Fruit fly (Drosophila melanogaster): ENCODE measurements around the gene Cad96Ca.

DNA sequence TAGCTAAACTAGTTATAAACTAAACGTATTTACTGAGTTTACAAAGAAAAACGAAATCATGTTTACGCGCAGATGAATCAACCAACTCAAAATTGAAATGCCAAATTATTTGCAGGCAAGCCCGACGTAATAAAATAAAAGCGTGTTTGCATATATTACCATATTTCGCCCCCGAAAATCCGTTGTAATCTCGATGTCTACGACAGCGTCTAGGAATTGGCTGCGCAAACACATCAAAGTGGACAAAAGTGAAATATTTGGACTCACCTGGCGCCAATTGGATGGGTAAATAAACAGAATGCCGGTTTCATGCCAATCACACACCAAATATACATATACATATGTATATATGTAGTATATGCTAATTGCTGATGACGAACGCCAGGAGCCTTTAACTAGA lies 28.0 kb upstream of the Cad96Ca start:
- TF ChIP-seq CG9797 (GFP tag; optimal IDR thresholded peaks at IDR 0.05) (no peak), CG3847 (GFP tag; IDR thresholded peaks at IDR 0.05) (no peak), CG4854 (GFP tag; optimal IDR thresholded peaks at IDR 0.05) (no peak), stwl (tag; optimal IDR thresholded peaks at IDR 0.05) (no peak), twi (tag; optimal IDR thresholded peaks at IDR 0.05) (no peak), CG2712 (tag; optimal IDR thresholded peaks at IDR 0.05) (no peak), D (optimal IDR thresholded peaks at IDR 0.05) (no peak), D (GFP tag; optimal IDR thresholded peaks at IDR 0.05) (no peak), CG31388 (GFP tag; optimal IDR thresholded peaks at IDR 0.05) (no peak), sqz (GFP tag; optimal IDR thresholded peaks at IDR 0.05) (no peak), cwo (GFP tag; optimal IDR thresholded peaks at IDR 0.05) (peak; percentile 52), Dp (GFP tag; optimal IDR thresholded peaks at IDR 0.05) (no peak), CG1832 (GFP tag; optimal IDR thresholded peaks at IDR 0.05) (no peak)
